Worm (Caenorhabditis elegans) whole organism, L4 larva: ENCODE data around the gene rin-1.
A peak's percentile ranks its signal among the peaks of the same experiment; 100 is the strongest.

Experiments used
- D1046.2 ChIP-seq: fragments of 200-800 bp; sonication (Bioruptor generic); IDR thresholded peaks from 2 replicates; pipeline ENCODE4 v1.3.6; 2022; ENCODE audit warnings: missing genetic modification characterization, missing compliant biosample characterization
- F26F4.8 ChIP-seq: fragments of 200-800 bp; sonication (Bioruptor generic); conservative IDR thresholded peaks from 2 replicates; pipeline ENCODE4 v1.3.6; 2022; ENCODE audit warnings: missing genetic modification characterization, missing compliant biosample characterization
- F44E2.7 ChIP-seq: fragments of 200-800 bp; sonication (Bioruptor generic); IDR thresholded peaks from 2 replicates; pipeline ENCODE4 v2.1.2; 2022; ENCODE audit warnings: missing genetic modification characterization, missing compliant biosample characterization
- T20F7.1 ChIP-seq: fragments of 200-800 bp; sonication (Bioruptor generic); optimal IDR thresholded peaks from 2 replicates; lab custom pipeline; 2018; ENCODE audit warnings: mild to moderate bottlenecking, missing genetic modification characterization, missing compliant biosample characterization
- Y48G9A.11 ChIP-seq: fragments of 200-800 bp; sonication (Bioruptor generic); IDR thresholded peaks from 2 replicates; pipeline ENCODE4 v1.3.6; 2022; ENCODE audit warnings: missing genetic modification reagents, missing genetic modification characterization, missing compliant biosample characterization
- Y75B8A.6 ChIP-seq: fragments of 200-800 bp; sonication (Bioruptor generic); IDR thresholded peaks from 2 replicates; pipeline ENCODE4 v1.3.6; 2022; ENCODE audit warnings: missing genetic modification reagents, missing genetic modification characterization, missing compliant biosample characterization
- aly-2 ChIP-seq: sonication (generic microtip); optimal IDR thresholded peaks from 2 replicates; lab custom pipeline; 2018; ENCODE audit warnings: missing biosample characterization, missing genetic modification characterization
- ceh-20 ChIP-seq: fragments of 200-800 bp; sonication (Bioruptor generic); IDR thresholded peaks from 2 replicates; pipeline ENCODE4 v1.3.6; 2022; ENCODE audit warnings: missing genetic modification reagents, missing genetic modification characterization, missing compliant biosample characterization
- ceh-32 ChIP-seq: sonication (generic microtip); optimal IDR thresholded peaks from 2 replicates; lab custom pipeline; 2016; ENCODE audit warnings: mild to moderate bottlenecking, missing genetic modification characterization, missing compliant biosample characterization; ENCODE audit not compliant: poor library complexity
- ctbp-1 ChIP-seq: fragments of 200-800 bp; sonication (Bioruptor generic); IDR thresholded peaks from 2 replicates; pipeline ENCODE4 v1.3.6; 2022; ENCODE audit warnings: missing genetic modification reagents, missing genetic modification characterization, missing compliant biosample characterization
- daf-16 ChIP-seq, 3 experiments: sonication (generic microtip); optimal IDR thresholded peaks; 2 replicates each; lab custom pipeline; 2016 to 2017; ENCODE audit warnings: missing genetic modification characterization in 3 of 3, missing genetic modification reagents in 3 of 3, mild to moderate bottlenecking in 2 of 3, missing compliant biosample characterization in 2 of 3, missing biosample characterization in 1 of 3, moderate library complexity in 1 of 3
- daf-19 ChIP-seq: fragments of 200-800 bp; sonication (Bioruptor generic); conservative IDR thresholded peaks from 2 replicates; pipeline ENCODE4 v1.3.6; 2022; ENCODE audit warnings: missing genetic modification characterization, missing compliant biosample characterization
- dmd-6 ChIP-seq: fragments of 200-800 bp; sonication (Bioruptor generic); IDR thresholded peaks from 2 replicates; pipeline ENCODE4 v1.3.6; 2022; ENCODE audit warnings: missing genetic modification reagents, missing genetic modification characterization, missing compliant biosample characterization
- dmd-8 ChIP-seq: fragments of 200-800 bp; sonication (Bioruptor generic); IDR thresholded peaks from 2 replicates; pipeline ENCODE4 v1.3.6; 2022; ENCODE audit warnings: missing genetic modification characterization, missing compliant biosample characterization
- fkh-10 ChIP-seq: fragments of 150-350 bp; optimal IDR thresholded peaks from 2 replicates; lab custom pipeline; 2014; ENCODE audit warnings: missing biosample characterization, missing genetic modification reagents, missing genetic modification characterization
- fos-1 ChIP-seq: fragments of 150-350 bp; optimal IDR thresholded peaks from 2 replicates; lab custom pipeline; 2014; ENCODE audit warnings: missing biosample characterization, missing genetic modification characterization
- gei-8 ChIP-seq: fragments of 200-800 bp; sonication (Bioruptor generic); optimal IDR thresholded peaks from 2 replicates; lab custom pipeline; 2018; ENCODE audit warnings: mild to moderate bottlenecking, missing genetic modification characterization, missing compliant biosample characterization
- hif-1 ChIP-seq, 2 experiments: sonication (generic microtip); optimal IDR thresholded peaks; 2 replicates each; lab custom pipeline; 2016 to 2017; ENCODE audit warnings: missing compliant biosample characterization in 2 of 2, missing genetic modification characterization in 2 of 2, missing genetic modification reagents in 2 of 2, missing genotype in 2 of 2, mild to moderate bottlenecking in 1 of 2
- hlh-30 ChIP-seq: sonication (generic microtip); optimal IDR thresholded peaks from 2 replicates; lab custom pipeline; 2017; ENCODE audit warnings: antibody characterized with exemption, mild to moderate bottlenecking, missing genetic modification characterization, missing compliant biosample characterization; ENCODE audit not compliant: insufficient read depth
- hmg-1.1 ChIP-seq: fragments of 200-800 bp; sonication (Bioruptor generic); IDR thresholded peaks from 2 replicates; pipeline ENCODE4 v1.3.6; 2022; ENCODE audit warnings: missing genetic modification reagents, missing genetic modification characterization, missing compliant biosample characterization
- jun-1 ChIP-seq: fragments of 150-350 bp; optimal IDR thresholded peaks from 2 replicates; lab custom pipeline; 2014; ENCODE audit warnings: missing biosample characterization, missing genetic modification reagents, missing genetic modification characterization
- lim-7 ChIP-seq: fragments of 200-800 bp; sonication (Bioruptor generic); IDR thresholded peaks from 2 replicates; pipeline ENCODE4 v1.3.6; 2022; ENCODE audit warnings: missing genetic modification characterization, missing compliant biosample characterization
- lin-29 ChIP-seq: fragments of 200-800 bp; sonication (Bioruptor generic); IDR thresholded peaks from 2 replicates; pipeline ENCODE4 v1.3.6; 2022; ENCODE audit warnings: missing genetic modification reagents, missing genetic modification characterization, missing compliant biosample characterization
- lin-38 ChIP-seq: fragments of 200-800 bp; sonication (Bioruptor generic); IDR thresholded peaks from 2 replicates; pipeline ENCODE4 v1.3.6; 2022; ENCODE audit warnings: missing genetic modification reagents, missing genetic modification characterization, missing compliant biosample characterization
- madf-5 ChIP-seq, 2 experiments: fragments of 200-800 bp; sonication (Bioruptor generic); IDR thresholded peaks; 2 replicates each; pipeline ENCODE4 v1.3.6; 2022; ENCODE audit warnings: missing compliant biosample characterization in 2 of 2, missing genetic modification characterization in 2 of 2
- madf-9 ChIP-seq: fragments of 200-800 bp; sonication (Bioruptor generic); conservative IDR thresholded peaks from 2 replicates; pipeline ENCODE4 v1.3.6; 2022; ENCODE audit warnings: missing genetic modification reagents, missing genetic modification characterization, missing compliant biosample characterization
- mxl-2 ChIP-seq: fragments of 200-800 bp; sonication (Bioruptor generic); conservative IDR thresholded peaks from 2 replicates; pipeline ENCODE4 v1.3.6; 2022; ENCODE audit warnings: missing genetic modification reagents, missing genetic modification characterization, missing compliant biosample characterization
- nhr-102 ChIP-seq: sonication (generic microtip); optimal IDR thresholded peaks from 2 replicates; lab custom pipeline; 2016; ENCODE audit warnings: mild to moderate bottlenecking, missing genetic modification characterization, moderate library complexity, missing compliant biosample characterization
- nhr-11 ChIP-seq: fragments of 150-350 bp; optimal IDR thresholded peaks from 2 replicates; lab custom pipeline; 2014; ENCODE audit warnings: missing biosample characterization, missing genetic modification characterization
- nhr-28 ChIP-seq: fragments of 150-350 bp; optimal IDR thresholded peaks from 2 replicates; lab custom pipeline; 2014; ENCODE audit warnings: missing biosample characterization, missing genetic modification characterization
- nhr-48 ChIP-seq: sonication (generic microtip); optimal IDR thresholded peaks from 2 replicates; lab custom pipeline; 2016; ENCODE audit warnings: mild to moderate bottlenecking, missing genetic modification characterization, missing compliant biosample characterization
- nhr-6 ChIP-seq: fragments of 150-350 bp; optimal IDR thresholded peaks from 2 replicates; lab custom pipeline; 2014; ENCODE audit warnings: missing biosample characterization, missing genetic modification characterization
- pha-4 ChIP-seq, 2 experiments: fragments of 150-350 bp in 1 of 2; fragments of 200-800 bp in 1 of 2; sonication (Bioruptor generic) in 1 of 2; IDR thresholded peaks in 1 of 2; optimal IDR thresholded peaks in 1 of 2; 2 replicates each; pipeline versions ENCODE4 v1.3.6 to Lab custom; 2014 to 2022; ENCODE audit warnings: missing genetic modification characterization in 2 of 2, missing genetic modification reagents in 2 of 2, missing biosample characterization in 1 of 2, missing compliant biosample characterization in 1 of 2
- pqm-1 ChIP-seq: sonication (generic microtip); optimal IDR thresholded peaks from 2 replicates; lab custom pipeline; 2017; ENCODE audit warnings: missing biosample characterization, missing genetic modification characterization
- saeg-2 ChIP-seq: fragments of 200-800 bp; sonication (Bioruptor generic); IDR thresholded peaks from 2 replicates; pipeline ENCODE4 v1.3.6; 2022; ENCODE audit warnings: missing genetic modification reagents, missing genetic modification characterization, missing compliant biosample characterization
- snpc-4 ChIP-seq: fragments of 150-350 bp; optimal IDR thresholded peaks from 2 replicates; lab custom pipeline; 2014; ENCODE audit warnings: missing biosample characterization, missing genetic modification characterization
- spr-3 ChIP-seq: fragments of 200-800 bp; sonication (Bioruptor generic); optimal IDR thresholded peaks from 2 replicates; lab custom pipeline; 2018; ENCODE audit warnings: mild to moderate bottlenecking, missing genetic modification characterization, missing compliant biosample characterization
- tag-97 ChIP-seq: fragments of 200-800 bp; sonication (Bioruptor generic); IDR thresholded peaks from 2 replicates; pipeline ENCODE4 v1.3.6; 2022; ENCODE audit warnings: missing genetic modification characterization, missing compliant biosample characterization
- tra-1 ChIP-seq: fragments of 200-800 bp; sonication (Bioruptor generic); IDR thresholded peaks from 2 replicates; pipeline ENCODE4 v1.3.6; 2022; ENCODE audit warnings: missing genetic modification reagents, missing genetic modification characterization, missing compliant biosample characterization
- zag-1 ChIP-seq: fragments of 150-350 bp; optimal IDR thresholded peaks from 2 replicates; lab custom pipeline; 2014; ENCODE audit warnings: missing biosample characterization, missing genetic modification characterization
- zfp-2 ChIP-seq: sonication (generic microtip); optimal IDR thresholded peaks from 2 replicates; lab custom pipeline; 2016; ENCODE audit warnings: mild to moderate bottlenecking, missing genetic modification characterization, missing compliant biosample characterization
- zfp-3 ChIP-seq: fragments of 200-800 bp; sonication (Bioruptor generic); conservative IDR thresholded peaks from 2 replicates; pipeline ENCODE4 v1.3.6; 2022; ENCODE audit warnings: missing genetic modification reagents, missing genetic modification characterization, missing compliant biosample characterization

Gene rin-1

DNA sequence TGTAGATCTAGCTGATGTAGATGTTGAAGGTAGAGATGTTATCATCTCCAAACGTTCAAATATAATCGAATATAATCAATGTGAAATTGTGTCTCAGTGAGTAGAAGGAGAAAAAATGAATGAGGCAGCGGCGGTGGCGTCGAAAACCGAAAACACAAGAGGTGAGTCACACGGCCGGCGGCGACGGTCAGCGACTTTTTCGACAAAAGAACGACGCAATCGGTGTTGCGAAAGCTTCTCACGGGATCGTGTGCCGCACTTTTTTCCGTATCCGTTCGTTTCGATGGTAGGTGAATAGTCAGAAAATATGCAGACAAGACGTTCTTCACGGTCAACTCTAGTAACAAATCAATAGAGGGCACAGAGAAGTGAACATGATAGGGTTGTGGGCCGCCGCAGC lies at the start of gene rin-1:
Gene rin-1, minus strand, starts transcription at position 101 of the 400 bp plus-strand sequence.
- TF ChIP-seq hlh-30 (tag; lab: Kevin White, UChicago), result peak; percentile 44
- no peak for TF ChIP-seq aly-2 (tag; lab: Kevin White, UChicago)

DNA sequence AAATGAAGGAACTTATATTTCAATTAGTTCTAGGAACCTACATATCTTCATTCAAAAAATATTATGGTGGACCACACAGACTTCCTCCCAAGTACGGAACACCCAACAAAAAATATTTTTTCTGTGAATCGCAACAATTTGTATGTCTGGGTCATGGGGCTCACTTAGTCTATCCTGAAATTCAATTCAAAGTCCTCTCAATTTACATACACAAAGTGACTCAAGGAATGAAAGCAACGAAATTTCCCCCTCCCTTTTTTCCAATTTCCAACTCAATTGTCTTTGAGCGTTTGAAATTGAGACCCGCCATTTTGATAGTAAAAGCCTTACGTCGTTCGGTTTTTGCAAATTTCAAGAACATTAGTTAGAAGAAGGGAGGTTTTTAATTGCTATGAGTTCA lies 44.0 kb upstream of the rin-1 start:
- peak; percentile 21 for TF ChIP-seq fkh-10
- TF ChIP-seq nhr-48 (tag; lab: Kevin White, UChicago), result no peak

- TF ChIP-seq T20F7.1 (GFP tag; lab: Kevin White, UChicago) (no peak), aly-2 (tag; lab: Kevin White, UChicago) (no peak), hif-1 (tag; optimal IDR thresholded peaks at IDR 0.05; lab: Kevin White, UChicago) (no peak), lin-38 (GFP tag; lab: Robert Waterston, UW) (no peak), nhr-6 (tag; lab: Kevin White, UChicago) (no peak), jun-1 (no peak), mxl-2 (no peak), dmd-6 (GFP tag; lab: Robert Waterston, UW) (no peak), zfp-3 (GFP tag; lab: Robert Waterston, UW) (no peak), pqm-1 (no peak), pha-4 (GFP tag; IDR thresholded peaks at IDR 0.05; lab: Robert Waterston, UW) (no peak), pha-4 (tag; optimal IDR thresholded peaks at IDR 0.05; lab: Kevin White, UChicago) (no peak), nhr-102 (tag; lab: Kevin White, UChicago) (no peak)
These were observed 43.1 kb upstream of the rin-1 start, which contains the start of gene npr-13 for ce11 chrV:14858503-14858902. Gene npr-13, minus strand, starts transcription at chrV:14858603.

DNA sequence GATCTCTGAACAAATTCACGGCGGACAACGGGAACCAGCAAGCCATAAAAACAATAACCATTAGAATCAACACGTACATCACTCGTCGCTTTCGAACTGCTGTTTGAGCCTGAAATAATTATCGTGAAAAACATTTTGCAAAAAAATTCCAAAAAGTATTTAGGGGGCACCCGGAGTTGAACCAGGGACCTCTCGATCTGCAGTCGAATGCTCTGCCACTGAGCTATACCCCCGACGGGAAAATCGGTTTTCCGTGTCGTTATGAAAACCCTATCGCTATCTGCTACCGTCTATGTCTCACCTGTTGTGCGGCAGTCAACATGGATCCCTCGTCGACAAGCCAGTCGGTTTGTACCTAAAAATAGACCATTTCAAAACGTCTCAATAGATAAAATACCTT lies 40.2 kb upstream of the rin-1 start:
- TF ChIP-seq ctbp-1 (GFP tag; lab: Robert Waterston, UW) (peak; percentile 59; the same call in 1 of the 2 replicates), lim-7 (peak; percentile 61), Y48G9A.11 (GFP tag; lab: Robert Waterston, UW) (0 out of 2 replicates have a peak, but pooled peaks have one; percentile 28), zfp-2 (tag; lab: Kevin White, UChicago) (no peak), pha-4 (GFP tag; IDR thresholded peaks at IDR 0.05; lab: Robert Waterston, UW) (peak; percentile 71; the same call in 1 of the 2 replicates), pha-4 (tag; optimal IDR thresholded peaks at IDR 0.05; lab: Kevin White, UChicago) (no peak), daf-19 (GFP tag; lab: Robert Waterston, UW) (peak; percentile 55; the same call in 1 of the 2 replicates), T20F7.1 (GFP tag; lab: Kevin White, UChicago) (no peak), jun-1 (no peak), snpc-4 (tag; lab: Kevin White, UChicago) (peak; percentile 28), pqm-1 (no peak), nhr-48 (tag; lab: Kevin White, UChicago) (peak; percentile 15), gei-8 (GFP tag; lab: Kevin White, UChicago) (peak; percentile 3), madf-9 (GFP tag; lab: Robert Waterston, UW) (0 out of 2 replicates have a peak, but pooled peaks have one; percentile 29), mxl-2 (0 out of 2 replicates have a peak, but pooled peaks have one; percentile 32), lin-29 (GFP tag; lab: Robert Waterston, UW) (peak; percentile 48; the same call in 1 of the 2 replicates), tag-97 (GFP tag; lab: Robert Waterston, UW) (no peak), nhr-11 (tag; lab: Kevin White, UChicago) (no peak), F26F4.8 (GFP tag; lab: Robert Waterston, UW) (no peak; the same call in 1 of the 2 replicates), spr-3 (GFP tag; lab: Kevin White, UChicago) (peak; percentile 35), fos-1 (no peak), daf-16 (GFP tag; optimal IDR thresholded peaks at IDR 0.05; lab: Kevin White, UChicago) (peak in 1 of 2 experiments; percentile 37), daf-16 (tag; optimal IDR thresholded peaks at IDR 0.05; lab: Kevin White, UChicago) (peak; percentile 66), Y75B8A.6 (no peak), zag-1 (tag; lab: Kevin White, UChicago) (no peak), ceh-32 (no peak), D1046.2 (GFP tag; lab: Robert Waterston, UW) (peak; percentile 70; the same call in 1 of the 2 replicates), nhr-28 (tag; lab: Kevin White, UChicago) (peak; percentile 8), tra-1 (GFP tag; lab: Robert Waterston, UW) (0 out of 2 replicates have a peak, but pooled peaks have one; percentile 22), hmg-1.1 (peak; percentile 58; the same call in 1 of the 2 replicates), ceh-20 (GFP tag; lab: Robert Waterston, UW) (0 out of 2 replicates have a peak, but pooled peaks have one; percentile 58), dmd-8 (GFP tag; lab: Robert Waterston, UW) (peak; percentile 78; the same call in 1 of the 2 replicates), saeg-2 (GFP tag; lab: Robert Waterston, UW) (no peak), F44E2.7 (GFP tag; lab: Robert Waterston, UW) (peak; percentile 70; the same call in 1 of the 2 replicates), madf-5 (GFP tag; IDR thresholded peaks at IDR 0.05; lab: Robert Waterston, UW) (0 out of 4 replicates have a peak, but pooled peaks of 1 of the 2 experiments have one; percentile 63)
